Fruit fly (Drosophila melanogaster): Measurements from ENCODE around the gene SoYb.

DNA sequence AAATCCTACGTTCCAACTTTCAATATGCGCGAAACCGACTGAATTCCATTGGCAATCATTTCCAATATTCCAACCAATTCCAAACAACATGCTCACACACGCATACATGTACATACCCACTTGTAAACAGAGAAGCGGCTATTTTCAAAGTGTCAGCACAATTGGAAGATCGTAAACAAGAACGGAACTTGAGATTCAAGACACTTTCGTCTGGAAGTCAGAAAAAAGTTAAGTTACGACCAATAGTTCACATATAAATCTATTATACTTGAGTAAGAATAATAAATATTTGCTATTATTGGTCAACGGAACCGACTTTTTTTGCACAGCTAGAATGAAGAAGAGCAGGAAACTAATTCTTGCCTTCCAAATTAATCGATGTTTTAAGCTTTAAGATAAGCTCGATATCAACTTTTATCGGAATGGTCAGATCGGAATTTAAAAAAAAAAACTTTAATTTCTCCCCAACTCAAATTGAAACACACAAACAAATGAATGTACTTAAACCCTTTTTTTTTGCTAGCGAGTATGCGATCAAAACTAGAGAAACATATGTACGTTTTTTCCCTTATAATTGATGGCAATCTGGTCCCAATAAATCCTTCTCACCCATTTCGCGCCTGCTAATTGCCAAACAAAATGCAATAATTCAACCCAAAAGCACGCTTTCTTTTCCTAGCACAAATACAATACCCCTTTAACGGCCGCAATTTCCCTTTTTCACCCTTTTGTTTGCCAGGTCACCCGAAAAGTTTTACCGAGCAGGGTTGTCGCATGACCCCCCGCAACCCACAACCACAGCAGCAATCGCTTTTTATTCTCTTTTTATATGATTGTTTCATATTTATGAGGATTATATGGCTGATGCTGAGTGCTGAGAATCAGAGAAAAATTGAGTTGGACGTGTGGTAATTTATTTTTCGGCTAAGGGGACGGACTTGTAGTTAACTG is at the start of gene SoYb, which contains the start of gene CG31875:
- TF ChIP-seq CG4496 (GFP tag; IDR thresholded peaks at IDR 0.05) (no peak), Pif1A (GFP tag; optimal IDR thresholded peaks at IDR 0.05) (no peak), fd96Ca (GFP tag; IDR thresholded peaks at IDR 0.05) (no peak), CG17806 (tag; optimal IDR thresholded peaks at IDR 0.05) (no peak), CG15710 (tag; optimal IDR thresholded peaks at IDR 0.05) (no peak)
